Fruit fly (Drosophila melanogaster): Measurements from ENCODE around the gene corto.

DNA sequence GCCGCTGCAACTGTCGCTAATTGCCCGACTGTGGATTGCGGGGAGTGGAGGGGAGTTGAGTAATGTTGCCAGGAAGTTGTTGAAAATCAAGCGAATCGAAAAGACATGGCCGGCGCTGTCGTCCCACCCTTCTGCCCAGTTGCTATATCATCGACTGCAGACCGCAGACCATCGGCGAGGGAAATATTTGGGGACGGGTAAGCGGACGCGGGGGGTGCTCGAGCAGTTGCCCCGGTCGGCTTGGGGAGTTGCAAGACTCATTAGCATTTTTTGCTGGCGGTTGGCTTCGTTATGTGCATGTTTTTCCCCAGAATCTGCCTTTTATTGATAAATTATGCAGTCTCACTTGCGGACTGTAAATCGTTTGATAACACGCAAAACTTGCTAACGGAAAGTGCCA, 10.3 kb upstream of the corto start:
- no peak for TF ChIP-seq CG14711 (tag; optimal IDR thresholded peaks at IDR 0.05)
- no peak for TF ChIP-seq Crg-1 (GFP tag; optimal IDR thresholded peaks at IDR 0.05)
- TF ChIP-seq kay (GFP tag; ENCODE audit: borderline replicate concordance), result no peak
- no peak for TF ChIP-seq toe (GFP tag; optimal IDR thresholded peaks at IDR 0.05)
- TF ChIP-seq CG33017 (tag; optimal IDR thresholded peaks at IDR 0.05), result no peak
- no peak for TF ChIP-seq CG12768 (GFP tag; optimal IDR thresholded peaks at IDR 0.05)
- no peak for TF ChIP-seq cic (GFP tag; optimal IDR thresholded peaks at IDR 0.05)
